Worm (Caenorhabditis elegans) whole organism, dauer: ENCODE measurements around the gene F10E9.4.

Experiments used
- unc-62 ChIP-seq: sonication (generic microtip); optimal IDR thresholded peaks from 2 replicates; lab custom pipeline; 2017; ENCODE audit warnings: missing biosample characterization, missing genetic modification reagents, missing genetic modification characterization

Gene F10E9.4

ce11 chrIII:8308238-8308637 lies at the start of gene F10E9.4:
F10E9.4 (plus strand) TSS chrIII:8308538.
- no peak for TF ChIP-seq unc-62 (GFP tag; lab: Kevin White, UChicago)

- TF ChIP-seq unc-62 (GFP tag; lab: Kevin White, UChicago): no peak
Observed at ce11 chrIII:8262599-8262998, 45.7 kb upstream of the F10E9.4 start.

- TF ChIP-seq unc-62 (GFP tag; lab: Kevin White, UChicago): no peak
Observed at ce11 chrIII:8263377-8263776, 45.0 kb upstream of the F10E9.4 start, which contains the start of gene col-91. col-91 (minus strand) TSS chrIII:8263664.

- TF ChIP-seq unc-62 (GFP tag; lab: Kevin White, UChicago): no peak
Observed at ce11 chrIII:8265753-8266152, 42.6 kb upstream of the F10E9.4 start, which contains the start of gene mrps-9. mrps-9 (plus strand) TSS chrIII:8266062.

ce11 chrIII:8268296-8268695 lies 40.0 kb upstream of the F10E9.4 start, which contains the start of the genes F09G8.7 and crn-7:
F09G8.7 (minus strand) TSS chrIII:8268355.
crn-7 (plus strand) TSS chrIII:8268531.
- TF ChIP-seq unc-62 (GFP tag; lab: Kevin White, UChicago): no peak

ce11 chrIII:8271676-8272225 lies 36.6 kb upstream of the F10E9.4 start, which contains the start of the genes mps-4 and F09G8.10:
mps-4 (minus strand) TSS chrIII:8271776.
F09G8.10 (minus strand) TSS chrIII:8272175.
- no peak for TF ChIP-seq unc-62 (GFP tag; lab: Kevin White, UChicago)

ce11 chrIII:8275871-8276270 lies 32.5 kb upstream of the F10E9.4 start, which contains the start of gene clec-160:
clec-160 (minus strand) TSS chrIII:8275971.
- TF ChIP-seq unc-62 (GFP tag; lab: Kevin White, UChicago): no peak

ce11 chrIII:8278801-8279200 lies 29.5 kb upstream of the F10E9.4 start, which contains the start of gene mig-10:
mig-10 (plus strand) TSS chrIII:8279101.
- TF ChIP-seq unc-62 (GFP tag; lab: Kevin White, UChicago): no peak

- TF ChIP-seq unc-62 (GFP tag; lab: Kevin White, UChicago): no peak
Observed at ce11 chrIII:8279567-8279966, 28.8 kb upstream of the F10E9.4 start.

ce11 chrIII:8280352-8280751 lies 28.0 kb upstream of the F10E9.4 start:
- no peak for TF ChIP-seq unc-62 (GFP tag; lab: Kevin White, UChicago)

- TF ChIP-seq unc-62 (GFP tag; lab: Kevin White, UChicago): no peak
Observed at ce11 chrIII:8281310-8281709, 27.0 kb upstream of the F10E9.4 start.

- TF ChIP-seq unc-62 (GFP tag; lab: Kevin White, UChicago): no peak
Observed at ce11 chrIII:8283525-8283924, 24.8 kb upstream of the F10E9.4 start.

- no peak for TF ChIP-seq unc-62 (GFP tag; lab: Kevin White, UChicago)
Observed at ce11 chrIII:8286003-8286402, 22.3 kb upstream of the F10E9.4 start.

- TF ChIP-seq unc-62 (GFP tag; lab: Kevin White, UChicago): no peak
Observed at ce11 chrIII:8286824-8287223, 21.5 kb upstream of the F10E9.4 start.

ce11 chrIII:8287519-8287918 lies 20.8 kb upstream of the F10E9.4 start:
- no peak for TF ChIP-seq unc-62 (GFP tag; lab: Kevin White, UChicago)

ce11 chrIII:8289181-8289580 lies 19.2 kb upstream of the F10E9.4 start:
- TF ChIP-seq unc-62 (GFP tag; lab: Kevin White, UChicago): no peak
